Fruit fly (Drosophila melanogaster) whole organism, prepupa: ENCODE measurements around the gene smal.

Experiments used
- CG10669 ChIP-seq: fragments of 200-800 bp; sonication (Bioruptor generic); optimal IDR thresholded peaks from 3 replicates; lab custom pipeline; 2018; ENCODE audit warnings: missing biosample characterization, mild to moderate bottlenecking, missing genetic modification characterization, moderate library complexity
- CG3032 ChIP-seq: fragments of 200-800 bp; optimal IDR thresholded peaks from 2 replicates; lab custom pipeline; 2019; ENCODE audit warnings: missing biosample characterization, mild to moderate bottlenecking, missing genetic modification characterization, moderate library complexity
- CG4318 ChIP-seq: fragments of 200-800 bp; sonication (Bioruptor generic); optimal IDR thresholded peaks from 3 replicates; lab custom pipeline; 2017; ENCODE audit warnings: missing biosample characterization, mild to moderate bottlenecking, missing genetic modification characterization
- Sox14 ChIP-seq: fragments of 200-800 bp; sonication (Bioruptor generic); optimal IDR thresholded peaks from 3 replicates; lab custom pipeline; 2016; ENCODE audit warnings: missing biosample characterization, missing genetic modification characterization
- svp ChIP-seq: fragments of 200-800 bp; sonication (Bioruptor generic); peaks from one replicate; lab custom pipeline; 2016; ENCODE audit warnings: missing biosample characterization, missing genetic modification characterization

- TF ChIP-seq CG10669 (GFP tag; lab: Kevin White, UChicago) (no peak), Sox14 (GFP tag; lab: Kevin White, UChicago) (no peak), CG3032 (tag; lab: Kevin White, UChicago) (no peak), svp (GFP tag; lab: Kevin White, UChicago) (no peak), CG4318 (no peak)
Measured at dm6 chr2L:6139082-6139481, 39.9 kb upstream of the smal start, which contains the start of gene CG13991.
